Fruit fly (Drosophila melanogaster) whole organism, embryonic: Measurements from ENCODE around the gene JIL-1.

Experiments
- BtbVII ChIP-seq: fragments of 200-800 bp; sonication (Bioruptor generic); optimal IDR thresholded peaks from 3 replicates; lab custom pipeline; 2017; ENCODE audit warnings: missing biosample characterization, mild to moderate bottlenecking, missing genetic modification characterization
- CG11085 ChIP-seq: fragments of 200-800 bp; sonication (Bioruptor generic); IDR thresholded peaks from 2 replicates; pipeline ENCODE4 v1.3.6; 2022; ENCODE audit warnings: missing biosample characterization, missing genetic modification characterization
- CG11504 ChIP-seq: fragments of 200-800 bp; sonication (Bioruptor generic); optimal IDR thresholded peaks from 3 replicates; lab custom pipeline; 2019; ENCODE audit warnings: missing biosample characterization, mild to moderate bottlenecking, missing genetic modification characterization, moderate library complexity
- CG12744 ChIP-seq: fragments of 200-800 bp; sonication (Bioruptor generic); optimal IDR thresholded peaks from 2 replicates; lab custom pipeline; 2016; ENCODE audit warnings: missing biosample characterization, missing genetic modification characterization
- CG12942 ChIP-seq: fragments of 200-800 bp; sonication (Bioruptor generic); optimal IDR thresholded peaks from 3 replicates; lab custom pipeline; 2016; ENCODE audit warnings: missing biosample characterization, missing genetic modification characterization
- CG13424 ChIP-seq: fragments of 200-800 bp; sonication (Bioruptor generic); optimal IDR thresholded peaks from 2 replicates; lab custom pipeline; 2019; ENCODE audit warnings: missing biosample characterization, mild to moderate bottlenecking, missing genetic modification characterization, moderate library complexity
- CG13624 ChIP-seq: fragments of 200-800 bp; sonication (Bioruptor generic); optimal IDR thresholded peaks from 2 replicates; lab custom pipeline; 2016; ENCODE audit warnings: missing biosample characterization, missing genetic modification characterization
- CG14667 ChIP-seq: fragments of 200-800 bp; sonication (Bioruptor generic); IDR thresholded peaks from 2 replicates; pipeline ENCODE4 v1.3.6; 2022; ENCODE audit warnings: missing biosample characterization, missing genetic modification characterization
- CG1603 ChIP-seq: fragments of 200-800 bp; sonication (Bioruptor generic); optimal IDR thresholded peaks from 2 replicates; lab custom pipeline; 2019; ENCODE audit warnings: missing biosample characterization, mild to moderate bottlenecking, missing genetic modification characterization, moderate library complexity
- CG17802 ChIP-seq: fragments of 200-800 bp; sonication (Bioruptor generic); optimal IDR thresholded peaks from 2 replicates; lab custom pipeline; 2018; ENCODE audit warnings: missing biosample characterization, mild to moderate bottlenecking, missing genetic modification characterization, moderate library complexity
- CG42726 ChIP-seq: fragments of 200-800 bp; sonication (Bioruptor generic); IDR thresholded peaks from 2 replicates; pipeline ENCODE4 v1.3.6; 2022; ENCODE audit warnings: missing biosample characterization, missing genetic modification characterization; ENCODE audit not compliant: partially characterized antibody
- CG4730 ChIP-seq: fragments of 200-800 bp; sonication (Bioruptor generic); IDR thresholded peaks from 2 replicates; pipeline ENCODE4 v1.3.6; 2022; ENCODE audit warnings: missing biosample characterization, missing genetic modification characterization
- CG7928 ChIP-seq: fragments of 200-800 bp; sonication (Bioruptor generic); optimal IDR thresholded peaks from 2 replicates; lab custom pipeline; 2017; ENCODE audit warnings: missing biosample characterization, mild to moderate bottlenecking, missing genetic modification characterization
- CG7963 ChIP-seq: fragments of 200-800 bp; sonication (Bioruptor generic); IDR thresholded peaks from 3 replicates; pipeline ENCODE4 v1.3.6; 2022; ENCODE audit warnings: missing biosample characterization, missing genetic modification characterization; ENCODE audit not compliant: partially characterized antibody
- CG8478 ChIP-seq: fragments of >200 bp; optimal IDR thresholded peaks from 2 replicates; lab custom pipeline; 2018
- CG9797 ChIP-seq: fragments of 200-800 bp; sonication (Bioruptor generic); optimal IDR thresholded peaks from 3 replicates; lab custom pipeline; 2018; ENCODE audit warnings: missing biosample characterization, mild to moderate bottlenecking, missing genetic modification characterization
- CG9932 ChIP-seq: fragments of 200-800 bp; sonication (Bioruptor generic); IDR thresholded peaks from 2 replicates; pipeline ENCODE4 v1.3.6; 2022; ENCODE audit warnings: missing biosample characterization, missing genetic modification characterization
- D ChIP-seq, 2 experiments: fragments of 200-800 bp in 1 of 2; fragments of >200 bp in 1 of 2; sonication (Bioruptor generic) in 1 of 2; optimal IDR thresholded peaks; 2 replicates in 1 of 2; 3 replicates in 1 of 2; lab custom pipeline; 2017; ENCODE audit warnings: mild to moderate bottlenecking in 1 of 2, missing biosample characterization in 1 of 2, missing genetic modification characterization in 1 of 2, missing genetic modification reagents in 1 of 2
- Dek ChIP-seq: fragments of 200-800 bp; sonication (Bioruptor generic); optimal IDR thresholded peaks from 3 replicates; lab custom pipeline; 2019; ENCODE audit warnings: missing biosample characterization, mild to moderate bottlenecking, missing genetic modification characterization, moderate library complexity
- Dref ChIP-seq: fragments of 200-800 bp; sonication (Bioruptor generic); IDR thresholded peaks from 2 replicates; pipeline ENCODE4 v1.3.6; 2022; ENCODE audit warnings: missing biosample characterization, missing genetic modification characterization
- ERR ChIP-seq: fragments of 200-800 bp; sonication (Bioruptor generic); optimal IDR thresholded peaks from 2 replicates; lab custom pipeline; 2016; ENCODE audit warnings: missing biosample characterization, missing genetic modification characterization
- Hey ChIP-seq: fragments of 200-800 bp; sonication (Bioruptor generic); optimal IDR thresholded peaks from 3 replicates; lab custom pipeline; 2018; ENCODE audit warnings: missing biosample characterization, mild to moderate bottlenecking, missing genetic modification characterization
- Jarid2 ChIP-seq: fragments of 200-800 bp; sonication (Bioruptor generic); optimal IDR thresholded peaks from 3 replicates; lab custom pipeline; 2017; ENCODE audit warnings: mild to moderate bottlenecking, missing biosample characterization, missing genetic modification reagents, missing genetic modification characterization
- NC2β ChIP-seq: fragments of 200-800 bp; sonication (Bioruptor generic); optimal IDR thresholded peaks from 2 replicates; lab custom pipeline; 2016; ENCODE audit warnings: missing biosample characterization, missing genetic modification characterization
- PHDP ChIP-seq: fragments of 200-800 bp; sonication (Bioruptor generic); optimal IDR thresholded peaks from 3 replicates; lab custom pipeline; 2018; ENCODE audit warnings: missing biosample characterization, mild to moderate bottlenecking, missing genetic modification characterization, moderate library complexity
- Ptx1 ChIP-seq: fragments of 200-800 bp; sonication (Bioruptor generic); IDR thresholded peaks from 2 replicates; pipeline ENCODE4 v1.3.6; 2022; ENCODE audit warnings: missing biosample characterization, missing genetic modification characterization
- Rx ChIP-seq: fragments of 200-800 bp; sonication (Bioruptor generic); IDR thresholded peaks from 2 replicates; pipeline ENCODE4 v1.3.6; 2022; ENCODE audit warnings: missing biosample characterization, missing genetic modification characterization
- ap ChIP-seq: fragments of 200-800 bp; sonication (Bioruptor generic); IDR thresholded peaks from 2 replicates; pipeline ENCODE4 v1.3.6; 2022; ENCODE audit warnings: missing biosample characterization, missing genetic modification characterization
- ash1 ChIP-seq: fragments of 200-800 bp; sonication (Bioruptor generic); optimal IDR thresholded peaks from 2 replicates; lab custom pipeline; 2018; ENCODE audit warnings: missing biosample characterization, mild to moderate bottlenecking, missing genetic modification characterization
- ems ChIP-seq: fragments of 200-800 bp; sonication (Bioruptor generic); optimal IDR thresholded peaks from 3 replicates; lab custom pipeline; 2016; ENCODE audit warnings: missing biosample characterization, missing genetic modification characterization
- fd64A ChIP-seq: fragments of 200-800 bp; sonication (Bioruptor generic); optimal IDR thresholded peaks from 3 replicates; lab custom pipeline; 2018; ENCODE audit warnings: missing biosample characterization, mild to moderate bottlenecking, missing genetic modification characterization
- gcm ChIP-seq: fragments of 200-800 bp; sonication (Bioruptor generic); optimal IDR thresholded peaks from 2 replicates; lab custom pipeline; 2019; ENCODE audit warnings: missing biosample characterization, mild to moderate bottlenecking, missing genetic modification characterization, moderate library complexity
- gsb-n ChIP-seq: fragments of 200-800 bp; sonication (Bioruptor generic); optimal IDR thresholded peaks from 3 replicates; lab custom pipeline; 2018; ENCODE audit warnings: missing biosample characterization, mild to moderate bottlenecking, missing genetic modification characterization
- hb ChIP-seq: fragments of 200-800 bp; sonication (Bioruptor generic); IDR thresholded peaks from 3 replicates; pipeline ENCODE4 v1.3.6; 2022; ENCODE audit warnings: missing biosample characterization, missing genetic modification characterization; ENCODE audit not compliant: partially characterized antibody
- kay ChIP-seq: fragments of 200-800 bp; sonication (Bioruptor generic); optimal IDR thresholded peaks from 2 replicates; lab custom pipeline; 2016; ENCODE audit warnings: missing biosample characterization, missing genetic modification characterization
- lov ChIP-seq, 2 experiments: fragments of 200-800 bp in 1 of 2; fragments of >200 bp in 1 of 2; sonication (Bioruptor generic) in 1 of 2; IDR thresholded peaks in 1 of 2; optimal IDR thresholded peaks in 1 of 2; 2 replicates in 1 of 2; 3 replicates in 1 of 2; pipeline versions ENCODE4 v1.3.6 to Lab custom; 2017 to 2022; ENCODE audit warnings: missing biosample characterization in 1 of 2, missing genetic modification characterization in 1 of 2
- nmo ChIP-seq: fragments of 200-800 bp; sonication (Bioruptor generic); optimal IDR thresholded peaks from 2 replicates; lab custom pipeline; 2018; ENCODE audit warnings: missing biosample characterization, mild to moderate bottlenecking, missing genetic modification characterization, moderate library complexity
- nom ChIP-seq: fragments of 200-800 bp; sonication (Bioruptor generic); optimal IDR thresholded peaks from 2 replicates; lab custom pipeline; 2017; ENCODE audit warnings: missing biosample characterization, missing genetic modification characterization, mild to moderate bottlenecking, moderate library complexity, missing genetic modification reagents
- otp ChIP-seq: fragments of 200-800 bp; sonication (Bioruptor generic); IDR thresholded peaks from 3 replicates; pipeline ENCODE4, ENCODE4 v1.3.6; 2022; ENCODE audit warnings: missing biosample characterization, missing genetic modification characterization
- p53 ChIP-seq: fragments of 200-800 bp; sonication (Bioruptor generic); optimal IDR thresholded peaks from 2 replicates; lab custom pipeline; 2016; ENCODE audit warnings: missing biosample characterization, missing genetic modification characterization
- phol ChIP-seq: fragments of 200-800 bp; sonication (Bioruptor generic); optimal IDR thresholded peaks from 3 replicates; lab custom pipeline; 2018; ENCODE audit warnings: missing biosample characterization, mild to moderate bottlenecking, missing genetic modification characterization, moderate library complexity
- prd ChIP-seq, 3 experiments: fragments of >200 bp in 2 of 3; fragments of 200-800 bp in 1 of 3; sonication (Bioruptor generic) in 1 of 3; optimal IDR thresholded peaks in 2 of 3; IDR thresholded peaks in 1 of 3; 2 replicates in 2 of 3; 3 replicates in 1 of 3; pipeline versions ENCODE4 v1.3.6 to Lab custom; 2017 to 2022; ENCODE audit warnings: missing biosample characterization in 1 of 3, missing genetic modification characterization in 1 of 3
- psq ChIP-seq: fragments of 200-800 bp; sonication (Bioruptor generic); optimal IDR thresholded peaks from 2 replicates; lab custom pipeline; 2017; ENCODE audit warnings: missing biosample characterization, missing genetic modification characterization
- pum ChIP-seq: fragments of 200-800 bp; sonication (Bioruptor generic); optimal IDR thresholded peaks from 2 replicates; lab custom pipeline; 2016; ENCODE audit warnings: missing biosample characterization, missing genetic modification characterization
- sd ChIP-seq: fragments of 200-800 bp; sonication (Bioruptor generic); optimal IDR thresholded peaks from 3 replicates; lab custom pipeline; 2018; ENCODE audit warnings: missing biosample characterization, mild to moderate bottlenecking, missing genetic modification characterization, moderate library complexity
- seq ChIP-seq: fragments of 200-800 bp; sonication (Bioruptor generic); IDR thresholded peaks from 2 replicates; pipeline ENCODE4 v1.3.6; 2022; ENCODE audit warnings: missing biosample characterization, missing genetic modification characterization
- slbo ChIP-seq: fragments of 200-800 bp; sonication (Bioruptor generic); IDR thresholded peaks from 2 replicates; pipeline ENCODE4 v1.3.6; 2022; ENCODE audit warnings: missing biosample characterization, missing genetic modification characterization
- sug ChIP-seq: fragments of 200-800 bp; optimal IDR thresholded peaks from 2 replicates; lab custom pipeline; 2019; ENCODE audit warnings: missing biosample characterization, mild to moderate bottlenecking, missing genetic modification characterization, moderate library complexity

JIL-1 gene

DNA sequence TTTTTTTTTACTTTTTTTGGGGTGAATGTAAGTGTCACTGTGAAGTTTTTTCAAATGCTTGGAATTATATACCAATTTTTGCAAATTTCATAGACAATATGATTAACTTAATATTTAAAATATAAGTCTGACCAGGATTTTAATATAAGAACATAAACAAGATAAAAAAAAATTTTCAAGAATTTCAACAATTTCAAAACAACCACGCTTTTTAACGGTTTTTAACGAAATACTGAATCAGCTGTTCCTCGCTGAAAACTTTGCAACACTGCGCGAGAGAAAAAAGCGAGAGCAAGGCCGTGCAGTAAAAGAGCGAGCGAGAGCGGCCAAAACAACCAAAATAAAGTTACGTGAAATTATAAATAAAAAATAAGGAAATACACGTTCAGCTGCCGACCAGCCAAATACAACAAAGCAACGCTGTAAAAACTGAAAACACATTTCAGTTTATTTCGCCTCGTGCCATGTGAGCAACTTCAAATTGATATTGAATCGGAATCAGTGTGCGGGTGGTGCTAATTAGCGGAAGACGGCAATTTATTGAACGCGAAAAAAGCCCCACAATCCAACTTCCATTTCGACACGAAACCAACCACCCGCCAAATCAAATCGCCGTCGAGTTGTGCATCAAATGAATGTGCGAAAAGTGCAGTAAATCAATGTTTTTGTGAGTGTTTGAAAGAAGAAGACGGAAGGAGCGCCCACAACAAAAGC lies 3.4 kb upstream of the JIL-1 start, which contains the start of the genes CG46439, Iyd and CG33947 (continued):
- TF ChIP-seq Dref (no peak), CG17802 (tag; lab: Kevin White, UChicago) (no peak), Hey (no peak), hb (no peak), Rx (GFP tag; lab: Robert Waterston, UW) (no peak), gcm (peak; percentile 54), pum (GFP tag; lab: Kevin White, UChicago) (no peak), CG8478 (lab: Kevin White, UChicago) (no peak), phol (tag; lab: Kevin White, UChicago) (no peak), sd (tag; lab: Kevin White, UChicago) (no peak), psq (GFP tag; lab: Kevin White, UChicago) (no peak), CG1603 (tag; lab: Kevin White, UChicago) (no peak), otp (GFP tag; lab: Robert Waterston, UW) (no peak), sug (peak; percentile 11), CG12744 (GFP tag; lab: Kevin White, UChicago) (no peak), seq (GFP tag; lab: Robert Waterston, UW) (no peak), NC2β (peak; percentile 26), CG14667 (GFP tag; lab: Robert Waterston, UW) (no peak), nmo (GFP tag; lab: Kevin White, UChicago) (no peak), CG9797 (peak; percentile 32), CG4730 (GFP tag; lab: Robert Waterston, UW) (no peak), ap (no peak), ERR (GFP tag; lab: Kevin White, UChicago) (no peak), kay (no peak), Ptx1 (GFP tag; lab: Robert Waterston, UW) (no peak), BtbVII (GFP tag; lab: Kevin White, UChicago) (peak; percentile 20), ash1 (GFP tag; lab: Kevin White, UChicago) (no peak), gsb-n (tag; lab: Kevin White, UChicago) (no peak), CG9932 (GFP tag; lab: Robert Waterston, UW) (no peak), p53 (GFP tag; lab: Kevin White, UChicago) (no peak), prd (optimal IDR thresholded peaks at IDR 0.05; lab: Kevin White, UChicago) (no peak), prd (GFP tag; IDR thresholded peaks at IDR 0.05; lab: Robert Waterston, UW) (no peak), CG42726 (no peak), nom (GFP tag; lab: Kevin White, UChicago) (peak; percentile 95), D (optimal IDR thresholded peaks at IDR 0.05; lab: Kevin White, UChicago) (no peak), D (GFP tag; optimal IDR thresholded peaks at IDR 0.05; lab: Kevin White, UChicago) (no peak), CG11085 (no peak), CG13624 (GFP tag; lab: Kevin White, UChicago) (no peak), ems (GFP tag; lab: Kevin White, UChicago) (peak; percentile 9), CG13424 (tag; lab: Kevin White, UChicago) (no peak), CG7963 (GFP tag; lab: Robert Waterston, UW) (no peak), CG11504 (tag; lab: Kevin White, UChicago) (peak; percentile 18), slbo (GFP tag; lab: Robert Waterston, UW) (no peak), CG7928 (GFP tag; lab: Kevin White, UChicago) (no peak), lov (optimal IDR thresholded peaks at IDR 0.05; lab: Kevin White, UChicago) (no peak), lov (GFP tag; IDR thresholded peaks at IDR 0.05; lab: Robert Waterston, UW) (no peak), CG12942 (GFP tag; lab: Kevin White, UChicago) (no peak), Dek (tag; lab: Kevin White, UChicago) (peak; percentile 10), Jarid2 (no peak), PHDP (tag; lab: Kevin White, UChicago) (peak; percentile 12), fd64A (no peak)
